Worm (Caenorhabditis elegans) whole organism, mixed stage, embryonic: ENCODE measurements around the gene nhr-72.

Source experiments
- ceh-39 ChIP-seq: fragments of 150-350 bp; optimal IDR thresholded peaks from 2 replicates; lab custom pipeline; 2014; ENCODE audit warnings: missing biosample characterization, missing genetic modification characterization
- ceh-43 ChIP-seq: fragments of 200-800 bp; sonication (Bioruptor generic); optimal IDR thresholded peaks from 2 replicates; lab custom pipeline; 2018; ENCODE audit warnings: mild to moderate bottlenecking, missing genetic modification characterization, moderate library complexity, missing compliant biosample characterization
- ceh-83 ChIP-seq: fragments of 200-800 bp; sonication (Bioruptor generic); optimal IDR thresholded peaks from 2 replicates; lab custom pipeline; 2018; ENCODE audit warnings: mild to moderate bottlenecking, missing genetic modification characterization, missing compliant biosample characterization
- ces-1 ChIP-seq: fragments of 150-350 bp; optimal IDR thresholded peaks from 2 replicates; lab custom pipeline; 2014; ENCODE audit warnings: missing biosample characterization, missing genetic modification reagents, missing genetic modification characterization
- cnd-1 ChIP-seq: fragments of 200-800 bp; sonication (Bioruptor generic); optimal IDR thresholded peaks from 2 replicates; lab custom pipeline; 2018; ENCODE audit warnings: mild to moderate bottlenecking, missing genetic modification characterization, missing compliant biosample characterization
- drap-1 ChIP-seq: fragments of 200-800 bp; sonication (Bioruptor generic); optimal IDR thresholded peaks from 3 replicates; lab custom pipeline; 2018; ENCODE audit warnings: mild to moderate bottlenecking, missing genetic modification characterization, missing compliant biosample characterization
- elt-1 ChIP-seq: sonication (generic microtip); optimal IDR thresholded peaks from 2 replicates; lab custom pipeline; 2017; ENCODE audit warnings: missing genetic modification characterization, mild to moderate bottlenecking, missing compliant biosample characterization, antibody characterized with exemption, moderate library complexity, borderline replicate concordance; ENCODE audit not compliant: insufficient read depth
- elt-3 ChIP-seq: fragments of 150-350 bp; optimal IDR thresholded peaks from 2 replicates; lab custom pipeline; 2014; ENCODE audit warnings: missing biosample characterization, missing genetic modification characterization
- flh-1 ChIP-seq: fragments of 200-800 bp; sonication (Bioruptor generic); optimal IDR thresholded peaks from 2 replicates; lab custom pipeline; 2018; ENCODE audit warnings: mild to moderate bottlenecking, missing genetic modification characterization, moderate library complexity, missing compliant biosample characterization
- hlh-1 ChIP-seq: fragments of 150-350 bp; optimal IDR thresholded peaks from 2 replicates; lab custom pipeline; 2014; ENCODE audit warnings: missing biosample characterization, missing genetic modification reagents, missing genetic modification characterization
- lin-13 ChIP-seq: fragments of 150-350 bp; optimal IDR thresholded peaks from 2 replicates; lab custom pipeline; 2014; ENCODE audit warnings: missing biosample characterization, missing genetic modification characterization
- lsy-2 ChIP-seq: fragments of 150-350 bp; optimal IDR thresholded peaks from 2 replicates; lab custom pipeline; 2014; ENCODE audit warnings: missing biosample characterization, missing genetic modification characterization
- mab-5 ChIP-seq: fragments of 150-350 bp; optimal IDR thresholded peaks from 2 replicates; lab custom pipeline; 2014; ENCODE audit warnings: missing biosample characterization, missing genetic modification characterization
- mep-1 ChIP-seq: fragments of 150-350 bp; optimal IDR thresholded peaks from 2 replicates; lab custom pipeline; 2017; ENCODE audit warnings: missing biosample characterization, missing genetic modification reagents, missing genetic modification characterization, inconsistent platforms
- mls-2 ChIP-seq: sonication (generic microtip); optimal IDR thresholded peaks from 2 replicates; lab custom pipeline; 2016; ENCODE audit warnings: mild to moderate bottlenecking, missing genetic modification characterization, moderate library complexity, missing compliant biosample characterization
- nhr-12 ChIP-seq: fragments of 150-350 bp; optimal IDR thresholded peaks from 2 replicates; lab custom pipeline; 2014; ENCODE audit warnings: missing biosample characterization, missing genetic modification characterization
- nhr-2 ChIP-seq: fragments of 150-350 bp; optimal IDR thresholded peaks from 2 replicates; lab custom pipeline; 2014; ENCODE audit warnings: missing biosample characterization, missing genetic modification characterization
- nhr-237 ChIP-seq: fragments of 150-350 bp; optimal IDR thresholded peaks from 2 replicates; lab custom pipeline; 2014; ENCODE audit warnings: missing biosample characterization, missing genetic modification characterization
- nhr-28 ChIP-seq: fragments of 150-350 bp; optimal IDR thresholded peaks from 2 replicates; lab custom pipeline; 2014; ENCODE audit warnings: missing biosample characterization, missing genetic modification characterization
- nhr-76 ChIP-seq: sonication (generic microtip); optimal IDR thresholded peaks from 2 replicates; lab custom pipeline; 2017; ENCODE audit warnings: missing biosample characterization, missing genetic modification characterization
- sem-2 ChIP-seq: fragments of 200-800 bp; sonication (Bioruptor generic); optimal IDR thresholded peaks from 2 replicates; lab custom pipeline; 2018; ENCODE audit warnings: mild to moderate bottlenecking, missing genetic modification characterization, missing compliant biosample characterization
- snpc-4 ChIP-seq: fragments of 150-350 bp; optimal IDR thresholded peaks from 2 replicates; lab custom pipeline; 2014; ENCODE audit warnings: missing biosample characterization, missing genetic modification characterization
- sptf-1 ChIP-seq: sonication (generic microtip); optimal IDR thresholded peaks from 2 replicates; lab custom pipeline; 2017; ENCODE audit warnings: mild to moderate bottlenecking, missing genetic modification characterization, moderate library complexity, missing compliant biosample characterization
- unc-120 ChIP-seq: sonication (generic microtip); optimal IDR thresholded peaks from 2 replicates; lab custom pipeline; 2017; ENCODE audit warnings: missing genetic modification characterization, missing compliant biosample characterization; ENCODE audit not compliant: poor library complexity, severe bottlenecking
- unc-39 ChIP-seq: fragments of 150-350 bp; optimal IDR thresholded peaks from 2 replicates; lab custom pipeline; 2014; ENCODE audit warnings: missing biosample characterization, missing genetic modification characterization
- zip-8 ChIP-seq: fragments of 150-350 bp; optimal IDR thresholded peaks from 2 replicates; lab custom pipeline; 2014; ENCODE audit warnings: missing biosample characterization, missing genetic modification characterization
- ztf-11 ChIP-seq: fragments of 150-350 bp; optimal IDR thresholded peaks from 2 replicates; lab custom pipeline; 2014; ENCODE audit warnings: missing biosample characterization, missing genetic modification characterization

nhr-72 gene

DNA sequence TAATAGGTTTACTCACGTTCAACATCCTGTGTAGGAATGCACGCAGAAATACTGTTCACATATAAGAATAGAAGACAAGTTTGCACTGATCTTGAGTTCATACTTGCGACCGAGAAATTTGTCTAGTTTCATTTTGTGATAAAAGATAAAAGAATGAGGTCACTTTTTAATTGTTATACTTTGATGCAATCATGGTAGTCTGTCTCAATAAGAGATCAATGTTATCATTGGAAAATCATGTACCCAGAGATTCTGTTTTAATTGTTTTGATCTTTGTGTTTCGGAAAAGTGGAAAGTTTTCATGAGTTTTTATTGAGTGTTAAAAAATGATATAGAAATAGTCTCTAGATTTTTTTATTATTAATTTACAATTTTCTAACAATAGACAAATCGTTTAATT lies 18.2 kb downstream of the nhr-72 start, which contains the start of gene F54D10.9:
Gene F54D10.9 (minus strand): TSS at position 101 of the 400 bp plus-strand sequence.
- no peak for TF ChIP-seq sptf-1
- no peak for TF ChIP-seq mls-2 (tag; lab: Kevin White, UChicago)
- TF ChIP-seq nhr-76 (tag; lab: Kevin White, UChicago), result no peak
- TF ChIP-seq elt-3 (tag; lab: Kevin White, UChicago), result no peak
- TF ChIP-seq flh-1, result no peak
- TF ChIP-seq ztf-11 (tag; lab: Kevin White, UChicago), result no peak
- TF ChIP-seq ceh-43 (GFP tag; lab: Kevin White, UChicago), result no peak
- TF ChIP-seq drap-1 (GFP tag; lab: Kevin White, UChicago), result no peak
- no peak for TF ChIP-seq unc-120 (tag; lab: Kevin White, UChicago)
- no peak for TF ChIP-seq mab-5 (tag; lab: Kevin White, UChicago)
- no peak for TF ChIP-seq mep-1 (tag; lab: Kevin White, UChicago)
- no peak for TF ChIP-seq cnd-1 (tag; lab: Kevin White, UChicago)
- TF ChIP-seq nhr-2 (tag; lab: Kevin White, UChicago), result no peak
- TF ChIP-seq lsy-2 (tag; lab: Kevin White, UChicago), result no peak
- TF ChIP-seq snpc-4 (tag; lab: Kevin White, UChicago), result no peak
- no peak for TF ChIP-seq nhr-28 (tag; lab: Kevin White, UChicago)
- TF ChIP-seq ceh-83 (GFP tag; lab: Kevin White, UChicago), result no peak
- TF ChIP-seq elt-1 (tag; lab: Kevin White, UChicago), result no peak
- no peak for TF ChIP-seq zip-8 (tag; lab: Kevin White, UChicago)
- TF ChIP-seq unc-39 (tag; lab: Kevin White, UChicago), result no peak
- TF ChIP-seq, all 35 proteins: peak for 0

DNA sequence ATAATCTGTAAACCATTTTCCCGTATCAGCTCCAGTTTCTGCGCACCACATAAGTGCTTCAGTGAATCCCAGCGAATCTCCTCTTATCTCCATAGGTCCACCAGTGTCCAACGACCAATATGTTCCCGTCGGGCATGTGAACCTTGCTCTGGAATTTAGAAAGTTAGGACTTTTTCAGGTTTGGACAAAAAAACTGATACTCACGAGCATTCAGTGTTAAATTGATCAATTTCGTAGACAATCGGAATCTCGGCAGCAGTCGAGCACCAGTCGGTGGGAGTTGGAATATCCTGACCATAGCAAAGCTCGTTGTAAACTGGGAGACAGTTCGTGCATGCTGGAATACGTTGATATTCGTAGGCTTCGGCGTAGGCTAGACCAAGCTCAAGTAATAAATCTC lies 20.9 kb downstream of the nhr-72 start:
- TF ChIP-seq sem-2 (GFP tag; lab: Kevin White, UChicago) (no peak), ceh-39 (tag; lab: Kevin White, UChicago) (no peak), sptf-1 (no peak), nhr-237 (tag; lab: Kevin White, UChicago) (no peak), elt-3 (tag; lab: Kevin White, UChicago) (no peak), cnd-1 (tag; lab: Kevin White, UChicago) (no peak), ztf-11 (tag; lab: Kevin White, UChicago) (no peak), hlh-1 (tag; lab: Kevin White, UChicago) (no peak), ces-1 (no peak), snpc-4 (tag; lab: Kevin White, UChicago) (no peak), mab-5 (tag; lab: Kevin White, UChicago) (no peak), nhr-12 (no peak), nhr-28 (tag; lab: Kevin White, UChicago) (no peak), drap-1 (GFP tag; lab: Kevin White, UChicago) (no peak), lin-13 (tag; lab: Kevin White, UChicago) (no peak), flh-1 (no peak)

DNA sequence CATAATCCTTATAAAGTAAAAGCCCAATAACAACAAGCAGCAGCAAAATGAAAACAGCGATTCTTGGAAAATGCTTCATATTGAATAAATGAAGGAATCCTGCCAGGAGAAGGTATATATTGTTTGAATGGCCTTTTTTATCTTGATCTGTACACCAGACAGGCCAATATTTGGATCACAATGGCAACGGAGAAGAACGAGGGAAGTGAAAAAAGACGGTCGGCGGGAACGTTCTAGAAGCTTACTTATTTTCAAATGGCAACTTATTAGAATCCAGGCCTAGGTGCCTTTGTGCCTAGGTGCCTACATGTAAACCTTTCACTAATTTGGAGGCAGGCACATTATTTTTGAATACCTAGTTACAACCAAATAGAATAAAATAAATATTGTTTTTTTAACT lies 22.8 kb downstream of the nhr-72 start, which contains the start of gene F54D10.8:
Gene F54D10.8 (minus strand): TSS at position 101 of the 400 bp plus-strand sequence.
- TF ChIP-seq ceh-39 (tag; lab: Kevin White, UChicago), result no peak
- no peak for TF ChIP-seq lsy-2 (tag; lab: Kevin White, UChicago)
- TF ChIP-seq nhr-76 (tag; lab: Kevin White, UChicago), result no peak
- TF ChIP-seq zip-8 (tag; lab: Kevin White, UChicago), result no peak
- no peak for TF ChIP-seq ztf-11 (tag; lab: Kevin White, UChicago)

DNA sequence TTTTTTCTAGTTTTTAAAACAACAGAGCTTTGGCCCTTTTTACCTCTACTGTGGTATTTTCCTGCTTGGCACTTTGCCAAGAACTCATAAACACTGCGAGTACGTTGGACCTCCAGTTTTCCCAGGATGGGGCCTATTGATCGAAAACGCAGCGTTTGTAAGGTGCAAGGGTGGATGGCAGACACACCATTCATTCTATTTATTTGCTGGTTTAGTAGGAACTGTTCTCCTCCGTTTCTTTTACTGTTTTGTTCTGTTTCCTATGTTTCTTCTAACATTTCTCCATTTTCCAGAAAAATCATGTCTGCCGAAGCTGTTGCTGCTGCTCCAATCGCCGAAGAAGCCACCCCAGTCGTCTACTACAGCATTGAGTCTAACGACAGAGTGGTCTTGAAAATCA lies 26.7 kb downstream of the nhr-72 start, which contains the start of gene skr-15:
Gene skr-15 (plus strand): TSS at position 301 of the 400 bp plus-strand sequence.
- TF ChIP-seq cnd-1 (tag; lab: Kevin White, UChicago) (no peak), elt-1 (tag; lab: Kevin White, UChicago) (no peak), elt-3 (tag; lab: Kevin White, UChicago) (no peak), nhr-28 (tag; lab: Kevin White, UChicago) (no peak), nhr-76 (tag; lab: Kevin White, UChicago) (no peak), nhr-12 (no peak), ceh-43 (GFP tag; lab: Kevin White, UChicago) (no peak), ztf-11 (tag; lab: Kevin White, UChicago) (no peak), mab-5 (tag; lab: Kevin White, UChicago) (no peak)
- TF ChIP-seq, all 35 proteins: peak for 0

DNA sequence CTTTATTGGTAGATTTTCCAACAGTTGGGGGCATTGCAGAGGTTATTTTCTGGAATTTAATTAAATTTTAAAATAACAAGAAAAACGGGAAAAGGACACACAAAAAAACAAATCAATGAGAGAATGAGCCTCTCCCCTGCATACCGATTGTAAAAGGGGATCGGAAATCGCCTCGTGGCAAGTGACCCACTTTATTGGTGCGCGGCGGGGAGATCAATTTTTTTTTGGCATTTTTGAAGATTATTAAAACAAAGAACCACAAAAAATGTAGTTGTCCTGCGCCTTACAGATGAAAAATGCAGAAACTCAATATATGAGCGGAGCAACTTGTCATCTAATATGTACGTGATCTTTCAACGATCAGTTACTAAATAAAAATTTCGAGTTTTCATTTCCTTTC lies 29.3 kb downstream of the nhr-72 start, which contains the start of gene F54D10.7:
Gene F54D10.7 (minus strand): TSS at position 49 of the 400 bp plus-strand sequence.
- no peak for TF ChIP-seq mab-5 (tag; lab: Kevin White, UChicago)
- TF ChIP-seq ceh-43 (GFP tag; lab: Kevin White, UChicago), result no peak
- no peak for TF ChIP-seq mep-1 (tag; lab: Kevin White, UChicago)
- TF ChIP-seq ceh-39 (tag; lab: Kevin White, UChicago), result no peak
